Worm (Caenorhabditis elegans) whole organism, mixed stage, embryonic: Measurements from ENCODE around the gene tif-1A.

Experiments
- blmp-1 ChIP-seq: fragments of 150-350 bp; optimal IDR thresholded peaks from 2 replicates; lab custom pipeline; 2014; ENCODE audit warnings: missing biosample characterization, missing genetic modification characterization
- sem-2 ChIP-seq: fragments of 200-800 bp; sonication (Bioruptor generic); optimal IDR thresholded peaks from 2 replicates; lab custom pipeline; 2018; ENCODE audit warnings: mild to moderate bottlenecking, missing genetic modification characterization, missing compliant biosample characterization
- snpc-4 ChIP-seq: fragments of 150-350 bp; optimal IDR thresholded peaks from 2 replicates; lab custom pipeline; 2014; ENCODE audit warnings: missing biosample characterization, missing genetic modification characterization
- unc-62 ChIP-seq: fragments of 150-350 bp; optimal IDR thresholded peaks from 2 replicates; lab custom pipeline; 2014; ENCODE audit warnings: missing biosample characterization, missing genetic modification reagents, missing genetic modification characterization
- ztf-11 ChIP-seq: fragments of 150-350 bp; optimal IDR thresholded peaks from 2 replicates; lab custom pipeline; 2014; ENCODE audit warnings: missing biosample characterization, missing genetic modification characterization

DNA sequence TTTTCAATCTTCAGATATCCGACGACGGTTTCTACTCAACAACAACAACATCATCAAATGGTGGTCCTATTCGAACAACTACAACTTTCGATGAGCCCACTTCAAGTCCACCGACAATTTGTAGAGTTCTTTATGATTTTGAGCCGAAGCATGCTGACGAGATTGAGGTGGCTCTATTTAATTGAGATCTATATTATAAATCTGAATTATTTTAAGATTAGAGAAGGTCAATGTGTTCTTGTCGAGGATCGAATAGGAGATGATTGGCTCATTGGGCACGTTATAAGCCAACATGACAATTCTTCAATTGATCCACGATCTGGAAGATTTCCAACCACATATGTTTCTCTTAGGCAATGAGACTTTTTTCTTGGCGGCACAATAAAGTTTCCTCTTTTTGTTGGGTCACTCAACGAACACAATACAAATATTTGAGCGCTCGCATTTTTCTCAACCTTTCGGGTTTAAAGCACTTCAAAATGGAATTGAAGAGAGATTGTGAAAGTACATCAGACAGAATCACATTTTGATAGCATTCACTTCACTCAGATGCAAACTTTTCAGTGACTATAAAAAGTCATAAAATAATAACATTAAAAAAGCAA, 11.6 kb upstream of the tif-1A start:
- TF ChIP-seq ztf-11 (tag; lab: Kevin White, UChicago) (no peak), unc-62 (GFP tag; lab: Kevin White, UChicago) (no peak), snpc-4 (tag; lab: Kevin White, UChicago) (no peak), sem-2 (no peak), blmp-1 (tag; lab: Kevin White, UChicago) (no peak)
